Fruit fly (Drosophila melanogaster): Measurements from ENCODE around the gene Cpr67B.

Gene Cpr67B

DNA sequence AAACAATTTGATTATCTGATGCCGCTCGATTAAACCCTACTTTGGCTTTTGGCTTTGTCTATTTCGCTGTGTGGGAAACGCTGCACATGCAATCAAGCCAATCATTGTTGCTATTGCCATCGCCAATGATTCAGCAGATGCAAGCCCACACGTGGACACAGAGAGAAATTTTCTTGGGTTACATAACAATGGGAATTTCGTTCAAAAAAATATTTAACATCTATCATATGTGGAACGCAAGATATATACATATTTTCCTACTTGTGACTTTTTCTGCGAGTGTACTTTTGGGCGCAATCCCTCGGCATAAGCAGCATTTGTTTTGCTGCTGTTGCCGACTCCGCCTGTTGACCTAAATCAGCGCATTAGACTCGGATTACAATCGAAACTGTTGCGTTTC lies 14.7 kb downstream of the Cpr67B start (continued):
- TF ChIP-seq Awh (GFP tag; IDR thresholded peaks at IDR 0.05) (peak; percentile 56; the same call in 1 of the 2 replicates), CG16863 (GFP tag; optimal IDR thresholded peaks at IDR 0.05) (no peak), zfh1 (GFP tag; IDR thresholded peaks at IDR 0.05) (0 out of 3 replicates have a peak, but pooled peaks have one; percentile 24), sisA (GFP tag; IDR thresholded peaks at IDR 0.05) (peak; percentile 32; the same call in 1 of the 2 replicates), CG34422 (GFP tag; IDR thresholded peaks at IDR 0.05) (0 out of 3 replicates have a peak, but pooled peaks have one; percentile 26), BEAF-32 (GFP tag; optimal IDR thresholded peaks at IDR 0.05) (no peak), chif (GFP tag; optimal IDR thresholded peaks at IDR 0.05) (no peak), hb (GFP tag; IDR thresholded peaks at IDR 0.05; ENCODE audit: partially characterized antibody) (no peak), Xrp1 (GFP tag; IDR thresholded peaks at IDR 0.05) (peak; percentile 14; the same call in 1 of the 2 replicates), sc (optimal IDR thresholded peaks at IDR 0.05) (no peak), sc (GFP tag; optimal IDR thresholded peaks at IDR 0.05) (no peak), HLH3B (GFP tag; IDR thresholded peaks at IDR 0.05) (0 out of 2 replicates have a peak, but pooled peaks have one; percentile 6), Drgx (GFP tag; IDR thresholded peaks at IDR 0.05) (peak; percentile 83), row (GFP tag; IDR thresholded peaks at IDR 0.05) (0 out of 3 replicates have a peak, but pooled peaks have one; percentile 23), ci (GFP tag; IDR thresholded peaks at IDR 0.05) (peak; percentile 65; the same call in 2 of the 3 replicates), CG18599 (GFP tag; optimal IDR thresholded peaks at IDR 0.05) (no peak), lilli (GFP tag; optimal IDR thresholded peaks at IDR 0.05) (no peak), hkb (optimal IDR thresholded peaks at IDR 0.05) (no peak), hkb (GFP tag; IDR thresholded peaks at IDR 0.05) (0 out of 2 replicates have a peak, but pooled peaks have one; percentile 21), amos (GFP tag; IDR thresholded peaks at IDR 0.05; ENCODE audit: partially characterized antibody) (no peak), CG11695 (GFP tag; IDR thresholded peaks at IDR 0.05) (peak; percentile 40; the same call in 1 of the 3 replicates), Pdp1 (GFP tag; optimal IDR thresholded peaks at IDR 0.05) (peak in 1 of 2 experiments; percentile 71), Optix (GFP tag; IDR thresholded peaks at IDR 0.05) (0 out of 3 replicates have a peak, but pooled peaks have one; percentile 33), CG7271 (tag; optimal IDR thresholded peaks at IDR 0.05) (no peak), otp (GFP tag; IDR thresholded peaks at IDR 0.05) (no peak; the same call in 2 of the 3 replicates), klu (GFP tag; IDR thresholded peaks at IDR 0.05) (0 out of 2 replicates have a peak, but pooled peaks have one; percentile 28), CG17829 (tag; optimal IDR thresholded peaks at IDR 0.05) (no peak), chm (GFP tag; IDR thresholded peaks at IDR 0.05) (0 out of 2 replicates have a peak, but pooled peaks have one; percentile 16), Med (GFP tag) (peak; percentile 47), CG10321 (GFP tag; IDR thresholded peaks at IDR 0.05) (no peak), CG4820 (GFP tag; optimal IDR thresholded peaks at IDR 0.05) (no peak), CG32532 (GFP tag; IDR thresholded peaks at IDR 0.05) (0 out of 2 replicates have a peak, but pooled peaks have one; percentile 9), sens-2 (GFP tag; IDR thresholded peaks at IDR 0.05) (0 out of 2 replicates have a peak, but pooled peaks have one; percentile 4), CG15073 (GFP tag; optimal IDR thresholded peaks at IDR 0.05) (no peak), lmd (GFP tag; IDR thresholded peaks at IDR 0.05) (peak; percentile 11; the same call in 1 of the 2 replicates), ind (GFP tag; optimal IDR thresholded peaks at IDR 0.05) (no peak), crc (GFP tag; optimal IDR thresholded peaks at IDR 0.05) (no peak), wor (GFP tag; IDR thresholded peaks at IDR 0.05) (no peak), onecut (GFP tag; IDR thresholded peaks at IDR 0.05) (no peak), prd (optimal IDR thresholded peaks at IDR 0.05) (no peak), prd (GFP tag; IDR thresholded peaks at IDR 0.05) (peak; percentile 33; the same call in 1 of the 3 replicates), chn (GFP tag; optimal IDR thresholded peaks at IDR 0.05) (no peak), mirr (GFP tag; optimal IDR thresholded peaks at IDR 0.05) (no peak), Rx (GFP tag; IDR thresholded peaks at IDR 0.05) (no peak), Hey (tag; optimal IDR thresholded peaks at IDR 0.05) (no peak), CG32772 (GFP tag; IDR thresholded peaks at IDR 0.05) (no peak), CG14441 (GFP tag; IDR thresholded peaks at IDR 0.05) (peak; percentile 40), Ptx1 (GFP tag; IDR thresholded peaks at IDR 0.05) (0 out of 2 replicates have a peak, but pooled peaks have one; percentile 20), ken (GFP tag; IDR thresholded peaks at IDR 0.05) (no peak), jumu (GFP tag; optimal IDR thresholded peaks at IDR 0.05) (no peak)
